Worm (Caenorhabditis elegans): Measurements from ENCODE around the gene scav-4.

Gene scav-4

DNA sequence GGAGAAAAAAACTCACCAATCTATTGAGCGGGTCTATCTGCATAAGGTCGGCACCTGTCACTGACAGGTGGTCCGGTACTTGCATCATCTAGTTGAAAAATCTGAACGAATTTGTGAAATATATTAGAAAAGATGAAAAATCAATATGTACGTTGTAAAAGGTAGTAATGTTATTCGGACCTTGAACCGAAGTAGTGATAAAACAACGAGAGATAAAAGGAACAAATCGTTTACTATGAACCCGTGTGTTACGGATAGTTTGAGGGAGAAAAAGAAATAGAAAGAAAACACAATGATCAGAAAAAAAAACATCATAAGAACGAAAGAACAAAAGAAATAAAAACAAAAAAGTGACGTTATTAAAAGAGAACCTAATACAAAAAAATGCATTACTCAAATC is 5.5 kb downstream of the scav-4 start, which contains the start of gene mff-1:
Gene mff-1 (minus strand): TSS at position 101 of the 400 bp plus-strand sequence.
- no peak for TF ChIP-seq aly-1 (tag; optimal IDR thresholded peaks at IDR 0.05)

DNA sequence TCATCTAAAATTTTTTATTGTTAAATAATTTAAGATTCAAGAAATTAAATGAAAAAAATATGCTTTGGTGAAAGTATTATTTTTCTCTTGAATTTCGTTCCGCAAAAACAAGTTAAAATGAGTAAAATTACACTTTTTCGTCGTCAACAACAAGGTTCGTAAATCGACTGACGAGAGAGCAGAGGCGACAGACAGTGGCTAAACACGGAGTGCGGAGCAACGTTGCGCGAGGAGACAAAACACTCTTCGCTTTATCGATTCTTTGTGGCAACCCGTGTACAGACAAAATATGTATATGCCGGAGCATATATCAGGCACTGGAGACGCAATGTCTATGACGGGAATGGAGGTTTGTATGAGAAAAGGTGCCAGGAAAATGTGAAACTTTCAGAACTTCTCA is 7.6 kb downstream of the scav-4 start, which contains the start of gene F11C1.7:
Gene F11C1.7 (plus strand): TSS at position 140 of the 400 bp plus-strand sequence.
- no peak for TF ChIP-seq ama-1 (optimal IDR thresholded peaks at IDR 0.05)
- no peak for TF ChIP-seq F13C5.2 (tag; optimal IDR thresholded peaks at IDR 0.05)
- TF ChIP-seq hnd-1 (tag; optimal IDR thresholded peaks at IDR 0.05), result no peak
- TF ChIP-seq pes-1 (GFP tag; IDR thresholded peaks at IDR 0.05), result no peak
- no peak for TF ChIP-seq hmg-4 (GFP tag; optimal IDR thresholded peaks at IDR 0.05)
- no peak for TF ChIP-seq scrt-1 (GFP tag; IDR thresholded peaks at IDR 0.05)
- no peak for TF ChIP-seq B0310.2 (tag; optimal IDR thresholded peaks at IDR 0.05)
- TF ChIP-seq tbx-11 (GFP tag; IDR thresholded peaks at IDR 0.05), result no peak
- no peak for TF ChIP-seq ceh-13 (GFP tag; optimal IDR thresholded peaks at IDR 0.05)
- TF ChIP-seq ceh-36 (tag; optimal IDR thresholded peaks at IDR 0.05), result no peak
- no peak for TF ChIP-seq ets-7 (tag; optimal IDR thresholded peaks at IDR 0.05)
- no peak for TF ChIP-seq aly-1 (tag; optimal IDR thresholded peaks at IDR 0.05)
- no peak for TF ChIP-seq tbx-37 (GFP tag; conservative IDR thresholded peaks at IDR 0.05)
- TF ChIP-seq tra-4 (tag; optimal IDR thresholded peaks at IDR 0.05), result no peak
- no peak for TF ChIP-seq sea-1 (GFP tag; conservative IDR thresholded peaks at IDR 0.05)
- no peak for TF ChIP-seq hmbx-1 (tag; optimal IDR thresholded peaks at IDR 0.05)
- no peak for TF ChIP-seq flt-1 (GFP tag; IDR thresholded peaks at IDR 0.05)

- no peak for TF ChIP-seq ceh-36 (tag; optimal IDR thresholded peaks at IDR 0.05)
- TF ChIP-seq flt-1 (GFP tag; IDR thresholded peaks at IDR 0.05), result no peak
- no peak for TF ChIP-seq pes-1 (GFP tag; IDR thresholded peaks at IDR 0.05)
- TF ChIP-seq hnd-1 (tag; optimal IDR thresholded peaks at IDR 0.05), result no peak
- TF ChIP-seq ceh-13 (GFP tag; optimal IDR thresholded peaks at IDR 0.05), result no peak
- TF ChIP-seq scrt-1 (GFP tag; IDR thresholded peaks at IDR 0.05), result no peak
- no peak for TF ChIP-seq tra-4 (tag; optimal IDR thresholded peaks at IDR 0.05)
- TF ChIP-seq hmbx-1 (tag; optimal IDR thresholded peaks at IDR 0.05), result no peak
- TF ChIP-seq F13C5.2 (tag; optimal IDR thresholded peaks at IDR 0.05), result no peak
- TF ChIP-seq aly-1 (tag; optimal IDR thresholded peaks at IDR 0.05), result no peak
- TF ChIP-seq ets-7 (tag; optimal IDR thresholded peaks at IDR 0.05), result no peak
- TF ChIP-seq tbx-37 (GFP tag; conservative IDR thresholded peaks at IDR 0.05), result no peak
- no peak for TF ChIP-seq hmg-4 (GFP tag; optimal IDR thresholded peaks at IDR 0.05)
- TF ChIP-seq sea-1 (GFP tag; conservative IDR thresholded peaks at IDR 0.05), result no peak
- TF ChIP-seq B0310.2 (tag; optimal IDR thresholded peaks at IDR 0.05), result no peak
- no peak for TF ChIP-seq tbx-11 (GFP tag; IDR thresholded peaks at IDR 0.05)
- no peak for TF ChIP-seq ama-1 (optimal IDR thresholded peaks at IDR 0.05)
Observed at ce11 chrX:12990529-12991520, 9.2 kb downstream of the scav-4 start, which contains the start of the genes F11C1.1 and vwa-8. Gene F11C1.1, minus strand, starts transcription at chrX:12990579. Gene vwa-8, plus strand, starts transcription at chrX:12991470.

- no peak for TF ChIP-seq ets-7 (tag; optimal IDR thresholded peaks at IDR 0.05)
- TF ChIP-seq ceh-13 (GFP tag; optimal IDR thresholded peaks at IDR 0.05), result no peak
- TF ChIP-seq tra-4 (tag; optimal IDR thresholded peaks at IDR 0.05), result no peak
- TF ChIP-seq tbx-11 (GFP tag; IDR thresholded peaks at IDR 0.05), result no peak
- TF ChIP-seq B0310.2 (tag; optimal IDR thresholded peaks at IDR 0.05), result no peak
- TF ChIP-seq scrt-1 (GFP tag; IDR thresholded peaks at IDR 0.05), result no peak
- TF ChIP-seq hnd-1 (tag; optimal IDR thresholded peaks at IDR 0.05), result no peak
- no peak for TF ChIP-seq flt-1 (GFP tag; IDR thresholded peaks at IDR 0.05)
- no peak for TF ChIP-seq hmbx-1 (tag; optimal IDR thresholded peaks at IDR 0.05)
- no peak for TF ChIP-seq sea-1 (GFP tag; conservative IDR thresholded peaks at IDR 0.05)
- no peak for TF ChIP-seq ceh-36 (tag; optimal IDR thresholded peaks at IDR 0.05)
- no peak for TF ChIP-seq F13C5.2 (tag; optimal IDR thresholded peaks at IDR 0.05)
- TF ChIP-seq aly-1 (tag; optimal IDR thresholded peaks at IDR 0.05), result no peak
- TF ChIP-seq tbx-37 (GFP tag; conservative IDR thresholded peaks at IDR 0.05), result no peak
- TF ChIP-seq ama-1 (optimal IDR thresholded peaks at IDR 0.05), result no peak
- no peak for TF ChIP-seq pes-1 (GFP tag; IDR thresholded peaks at IDR 0.05)
- no peak for TF ChIP-seq hmg-4 (GFP tag; optimal IDR thresholded peaks at IDR 0.05)
Observed at ce11 chrX:12996161-12996560, 14.6 kb downstream of the scav-4 start.

- TF ChIP-seq F13C5.2 (tag; optimal IDR thresholded peaks at IDR 0.05) (no peak), hmbx-1 (tag; optimal IDR thresholded peaks at IDR 0.05) (no peak), ceh-36 (tag; optimal IDR thresholded peaks at IDR 0.05) (no peak), ama-1 (optimal IDR thresholded peaks at IDR 0.05) (no peak), scrt-1 (GFP tag; IDR thresholded peaks at IDR 0.05) (no peak), hmg-4 (GFP tag; optimal IDR thresholded peaks at IDR 0.05) (no peak), tbx-11 (GFP tag; IDR thresholded peaks at IDR 0.05) (no peak), hnd-1 (tag; optimal IDR thresholded peaks at IDR 0.05) (no peak), sea-1 (GFP tag; conservative IDR thresholded peaks at IDR 0.05) (no peak), tra-4 (tag; optimal IDR thresholded peaks at IDR 0.05) (no peak), pes-1 (GFP tag; IDR thresholded peaks at IDR 0.05) (no peak), flt-1 (GFP tag; IDR thresholded peaks at IDR 0.05) (no peak)
Observed at ce11 chrX:12999567-12999966, 18.0 kb downstream of the scav-4 start.

- TF ChIP-seq aly-1 (tag; optimal IDR thresholded peaks at IDR 0.05) (no peak), flt-1 (GFP tag; IDR thresholded peaks at IDR 0.05) (no peak), tra-4 (tag; optimal IDR thresholded peaks at IDR 0.05) (no peak), hmbx-1 (tag; optimal IDR thresholded peaks at IDR 0.05) (no peak), tbx-11 (GFP tag; IDR thresholded peaks at IDR 0.05) (no peak), ets-7 (tag; optimal IDR thresholded peaks at IDR 0.05) (no peak), sea-1 (GFP tag; conservative IDR thresholded peaks at IDR 0.05) (no peak), ama-1 (optimal IDR thresholded peaks at IDR 0.05) (no peak), ceh-13 (GFP tag; optimal IDR thresholded peaks at IDR 0.05) (no peak), scrt-1 (GFP tag; IDR thresholded peaks at IDR 0.05) (no peak), B0310.2 (tag; optimal IDR thresholded peaks at IDR 0.05) (no peak), ceh-36 (tag; optimal IDR thresholded peaks at IDR 0.05) (no peak), pes-1 (GFP tag; IDR thresholded peaks at IDR 0.05) (no peak)
Observed at ce11 chrX:13000837-13001236, 19.3 kb downstream of the scav-4 start.
